Worm (Caenorhabditis elegans) whole organism, early embryonic: ENCODE data around the gene F16B12.6.

Experiments
- B0310.2 ChIP-seq: sonication (generic microtip); optimal IDR thresholded peaks from 2 replicates; lab custom pipeline; 2016; ENCODE audit warnings: mild to moderate bottlenecking, missing genetic modification characterization, missing compliant biosample characterization
- F13C5.2 ChIP-seq: sonication (generic microtip); optimal IDR thresholded peaks from 2 replicates; lab custom pipeline; 2017; ENCODE audit warnings: mild to moderate bottlenecking, missing genetic modification characterization, inconsistent platforms, missing compliant biosample characterization
- aly-1 ChIP-seq: sonication (generic microtip); optimal IDR thresholded peaks from 2 replicates; lab custom pipeline; 2016; ENCODE audit warnings: missing genetic modification characterization, missing compliant biosample characterization
- ama-1 ChIP-seq: fragments of 150-350 bp; optimal IDR thresholded peaks from 2 replicates; lab custom pipeline; 2014
- ceh-13 ChIP-seq: fragments of 200-800 bp; sonication (Bioruptor generic); optimal IDR thresholded peaks from 2 replicates; lab custom pipeline; 2018; ENCODE audit warnings: mild to moderate bottlenecking, missing genetic modification characterization, missing compliant biosample characterization
- ceh-36 ChIP-seq: sonication (generic microtip); optimal IDR thresholded peaks from 2 replicates; lab custom pipeline; 2016; ENCODE audit warnings: missing genetic modification characterization, inconsistent platforms, missing compliant biosample characterization
- ets-7 ChIP-seq: sonication (generic microtip); optimal IDR thresholded peaks from 2 replicates; lab custom pipeline; 2016; ENCODE audit warnings: missing genotype, missing genetic modification characterization, missing compliant biosample characterization
- flt-1 ChIP-seq: fragments of 200-800 bp; sonication (Bioruptor generic); IDR thresholded peaks from 2 replicates; pipeline ENCODE4 v1.3.6; 2022; ENCODE audit warnings: missing genetic modification characterization, missing compliant biosample characterization
- hmbx-1 ChIP-seq: sonication (generic microtip); optimal IDR thresholded peaks from 2 replicates; lab custom pipeline; 2016; ENCODE audit warnings: mild to moderate bottlenecking, missing genetic modification characterization, missing compliant biosample characterization
- hmg-4 ChIP-seq: fragments of 200-800 bp; sonication (Bioruptor generic); optimal IDR thresholded peaks from 2 replicates; lab custom pipeline; 2018; ENCODE audit warnings: mild to moderate bottlenecking, missing genetic modification characterization, missing compliant biosample characterization
- hnd-1 ChIP-seq: sonication (generic microtip); optimal IDR thresholded peaks from 2 replicates; lab custom pipeline; 2016; ENCODE audit warnings: missing genetic modification characterization, missing compliant biosample characterization
- pes-1 ChIP-seq: fragments of 200-800 bp; sonication (Bioruptor generic); IDR thresholded peaks from 2 replicates; pipeline ENCODE4 v1.3.6; 2022; ENCODE audit warnings: missing genetic modification reagents, missing genetic modification characterization, missing compliant biosample characterization
- scrt-1 ChIP-seq: fragments of 200-800 bp; sonication (Bioruptor generic); IDR thresholded peaks from 2 replicates; pipeline ENCODE4 v1.3.6; 2022; ENCODE audit warnings: missing genetic modification characterization, missing compliant biosample characterization
- sea-1 ChIP-seq: fragments of 200-800 bp; sonication (Bioruptor generic); conservative IDR thresholded peaks from 2 replicates; pipeline ENCODE4 v1.3.6; 2022; ENCODE audit warnings: missing genetic modification characterization, missing compliant biosample characterization
- tbx-11 ChIP-seq: fragments of 200-800 bp; sonication (Bioruptor generic); IDR thresholded peaks from 2 replicates; pipeline ENCODE4 v1.3.6; 2022; ENCODE audit warnings: missing genetic modification characterization, missing compliant biosample characterization
- tbx-37 ChIP-seq: fragments of 200-800 bp; sonication (Bioruptor generic); conservative IDR thresholded peaks from 2 replicates; pipeline ENCODE4 v1.3.6; 2022; ENCODE audit warnings: missing genetic modification reagents, missing genetic modification characterization, missing compliant biosample characterization
- tra-4 ChIP-seq: sonication (generic microtip); optimal IDR thresholded peaks from 2 replicates; lab custom pipeline; 2017; ENCODE audit warnings: missing genetic modification characterization, missing compliant biosample characterization

Gene F16B12.6

ce11 chrX:14146740-14147140, 44.6 kb downstream of the F16B12.6 start:
- TF ChIP-seq scrt-1 (GFP tag; lab: Robert Waterston, UW) (no peak), hmbx-1 (tag; lab: Kevin White, UChicago) (no peak), sea-1 (GFP tag; lab: Robert Waterston, UW) (no peak), tbx-11 (GFP tag; lab: Robert Waterston, UW) (no peak), ets-7 (tag; lab: Kevin White, UChicago) (no peak), B0310.2 (no peak), F13C5.2 (tag; lab: Kevin White, UChicago) (no peak), ama-1 (lab: Kevin White, UChicago) (no peak), hmg-4 (GFP tag; lab: Kevin White, UChicago) (no peak)

- TF ChIP-seq ets-7 (tag; lab: Kevin White, UChicago): no peak
- TF ChIP-seq tbx-11 (GFP tag; lab: Robert Waterston, UW): no peak
- TF ChIP-seq F13C5.2 (tag; lab: Kevin White, UChicago): no peak
- TF ChIP-seq flt-1: no peak
- TF ChIP-seq hnd-1 (tag; lab: Kevin White, UChicago): no peak
- TF ChIP-seq B0310.2: no peak
- TF ChIP-seq hmbx-1 (tag; lab: Kevin White, UChicago): no peak
- TF ChIP-seq tbx-37 (GFP tag; lab: Robert Waterston, UW): no peak
- TF ChIP-seq pes-1 (GFP tag; lab: Robert Waterston, UW): no peak
- TF ChIP-seq tra-4: no peak
- no peak for TF ChIP-seq hmg-4 (GFP tag; lab: Kevin White, UChicago)
Observed at ce11 chrX:14147400-14147799, 45.3 kb downstream of the F16B12.6 start, which contains the start of gene akt-2. akt-2 (plus strand) TSS chrX:14147700.

ce11 chrX:14152644-14153043, 50.5 kb downstream of the F16B12.6 start:
- TF ChIP-seq pes-1 (GFP tag; lab: Robert Waterston, UW) (no peak), hmg-4 (GFP tag; lab: Kevin White, UChicago) (no peak), ceh-13 (GFP tag; lab: Kevin White, UChicago) (no peak), sea-1 (GFP tag; lab: Robert Waterston, UW) (no peak), ets-7 (tag; lab: Kevin White, UChicago) (no peak), tbx-37 (GFP tag; lab: Robert Waterston, UW) (no peak), B0310.2 (no peak), hmbx-1 (tag; lab: Kevin White, UChicago) (no peak), ceh-36 (tag; lab: Kevin White, UChicago) (no peak), tra-4 (no peak), F13C5.2 (tag; lab: Kevin White, UChicago) (no peak), aly-1 (tag; lab: Kevin White, UChicago) (no peak), hnd-1 (tag; lab: Kevin White, UChicago) (no peak), flt-1 (no peak), ama-1 (lab: Kevin White, UChicago) (no peak), scrt-1 (GFP tag; lab: Robert Waterston, UW) (no peak), tbx-11 (GFP tag; lab: Robert Waterston, UW) (no peak)

- no peak for TF ChIP-seq tbx-11 (GFP tag; lab: Robert Waterston, UW)
- no peak for TF ChIP-seq hmbx-1 (tag; lab: Kevin White, UChicago)
- no peak for TF ChIP-seq ets-7 (tag; lab: Kevin White, UChicago)
- TF ChIP-seq flt-1: no peak
- no peak for TF ChIP-seq hnd-1 (tag; lab: Kevin White, UChicago)
- no peak for TF ChIP-seq hmg-4 (GFP tag; lab: Kevin White, UChicago)
- TF ChIP-seq B0310.2: no peak
- no peak for TF ChIP-seq scrt-1 (GFP tag; lab: Robert Waterston, UW)
- no peak for TF ChIP-seq F13C5.2 (tag; lab: Kevin White, UChicago)
- TF ChIP-seq ceh-13 (GFP tag; lab: Kevin White, UChicago): no peak
- no peak for TF ChIP-seq tbx-37 (GFP tag; lab: Robert Waterston, UW)
- no peak for TF ChIP-seq pes-1 (GFP tag; lab: Robert Waterston, UW)
- TF ChIP-seq aly-1 (tag; lab: Kevin White, UChicago): no peak
- no peak for TF ChIP-seq ama-1 (lab: Kevin White, UChicago)
- TF ChIP-seq ceh-36 (tag; lab: Kevin White, UChicago): no peak
- no peak for TF ChIP-seq tra-4
- TF ChIP-seq sea-1 (GFP tag; lab: Robert Waterston, UW): no peak
Observed at ce11 chrX:14156913-14157312, 54.8 kb downstream of the F16B12.6 start, which contains the start of gene ceh-90. ceh-90 (minus strand) TSS chrX:14157013.
